Fruit fly (Drosophila melanogaster): ENCODE results near the gene CG32270.
A peak's percentile ranks its signal among the peaks of the same experiment; 100 is the strongest.

CG32270 gene

dm6 chr3L:3239033-3239752 lies 30.4 kb upstream of the CG32270 start, which contains the start of gene CG17746 (continued):
- no peak for TF ChIP-seq z (GFP tag; IDR thresholded peaks at IDR 0.05)
- peak; percentile 58 for TF ChIP-seq CG7987 (GFP tag; optimal IDR thresholded peaks at IDR 0.05)
- TF ChIP-seq CG7928 (GFP tag; optimal IDR thresholded peaks at IDR 0.05), result peak; percentile 41
- TF ChIP-seq Dll (GFP tag; IDR thresholded peaks at IDR 0.05; ENCODE audit: partially characterized antibody), result peak; percentile 57; the same call in 3 of the 4 replicates
- TF ChIP-seq vvl (GFP tag; IDR thresholded peaks at IDR 0.05), result peak; percentile 52
- peak; percentile 76 for TF ChIP-seq mam (GFP tag; optimal IDR thresholded peaks at IDR 0.05)
- no peak for TF ChIP-seq Jarid2 (GFP tag; optimal IDR thresholded peaks at IDR 0.05)
- TF ChIP-seq Xrp1 (GFP tag; IDR thresholded peaks at IDR 0.05), result peak; percentile 31; the same call in 1 of the 2 replicates
- TF ChIP-seq Rfx (GFP tag; IDR thresholded peaks at IDR 0.05), result peak; percentile 79
- TF ChIP-seq CG2120 (GFP tag; optimal IDR thresholded peaks at IDR 0.05), result peak; percentile 76
- peak; percentile 50 for TF ChIP-seq Scr (GFP tag; IDR thresholded peaks at IDR 0.05; ENCODE audit: partially characterized antibody)
- TF ChIP-seq fd96Cb (tag; optimal IDR thresholded peaks at IDR 0.05), result no peak
- peak; percentile 99 for TF ChIP-seq pzg (GFP tag; optimal IDR thresholded peaks at IDR 0.05)
- TF ChIP-seq kah (GFP tag; optimal IDR thresholded peaks at IDR 0.05), result no peak
- peak; percentile 62 for TF ChIP-seq lilli (GFP tag; optimal IDR thresholded peaks at IDR 0.05)
- TF ChIP-seq repo (GFP tag; optimal IDR thresholded peaks at IDR 0.05), result peak; percentile 32
- TF ChIP-seq sqz (GFP tag; optimal IDR thresholded peaks at IDR 0.05), result peak; percentile 81
- TF ChIP-seq CG31365 (tag; optimal IDR thresholded peaks at IDR 0.05), result peak; percentile 35
- TF ChIP-seq CG13624 (GFP tag; optimal IDR thresholded peaks at IDR 0.05), result peak; percentile 77
- peak; percentile 63 for TF ChIP-seq dm (GFP tag; optimal IDR thresholded peaks at IDR 0.05)
- TF ChIP-seq rib (GFP tag; IDR thresholded peaks at IDR 0.05), result no peak
- peak; percentile 56 for TF ChIP-seq Bdp1 (GFP tag; optimal IDR thresholded peaks at IDR 0.05)
- peak; percentile 74 for TF ChIP-seq MESR4 (GFP tag; optimal IDR thresholded peaks at IDR 0.05)
- peak; percentile 32 for TF ChIP-seq CG12391 (tag; optimal IDR thresholded peaks at IDR 0.05)
- peak; percentile 86 for TF ChIP-seq CG15514 (GFP tag; optimal IDR thresholded peaks at IDR 0.05)
- peak in 1 of 2 experiments; percentile 63 for TF ChIP-seq Pdp1 (GFP tag; optimal IDR thresholded peaks at IDR 0.05)
- peak; percentile 99 for TF ChIP-seq E2f2 (GFP tag; IDR thresholded peaks at IDR 0.05)
- TF ChIP-seq CG5953 (GFP tag; IDR thresholded peaks at IDR 0.05), result no peak
- TF ChIP-seq ftz-f1 (GFP tag; optimal IDR thresholded peaks at IDR 0.05), result peak; percentile 72
- TF ChIP-seq CG30403 (GFP tag; optimal IDR thresholded peaks at IDR 0.05), result peak; percentile 60
- no peak for TF ChIP-seq CG6854 (GFP tag; optimal IDR thresholded peaks at IDR 0.05)
- peak; percentile 41 for TF ChIP-seq Max (GFP tag; optimal IDR thresholded peaks at IDR 0.05)
- TF ChIP-seq CG13287 (GFP tag; IDR thresholded peaks at IDR 0.05; ENCODE audit: partially characterized antibody), result peak; percentile 72
- peak; percentile 42 for TF ChIP-seq CG4854 (GFP tag; optimal IDR thresholded peaks at IDR 0.05)
- TF ChIP-seq ERR (GFP tag; optimal IDR thresholded peaks at IDR 0.05), result peak; percentile 50
- 0 out of 2 replicates have a peak, but pooled peaks have one; percentile 9 for TF ChIP-seq H2.0 (GFP tag; IDR thresholded peaks at IDR 0.05)
- no peak for TF ChIP-seq mirr (GFP tag; optimal IDR thresholded peaks at IDR 0.05)
- TF ChIP-seq CG17912 (GFP tag; optimal IDR thresholded peaks at IDR 0.05), result peak; percentile 69
- peak; percentile 9 for TF ChIP-seq NfI (GFP tag; optimal IDR thresholded peaks at IDR 0.05)
- peak; percentile 30; the same call in 2 of the 3 replicates for TF ChIP-seq ci (GFP tag; IDR thresholded peaks at IDR 0.05)
- TF ChIP-seq Fer1 (GFP tag; optimal IDR thresholded peaks at IDR 0.05), result peak; percentile 46
- TF ChIP-seq Hand (GFP tag; optimal IDR thresholded peaks at IDR 0.05), result no peak
- peak; percentile 34 for TF ChIP-seq Antp (GFP tag; optimal IDR thresholded peaks at IDR 0.05)
- TF ChIP-seq CG2199 (GFP tag; IDR thresholded peaks at IDR 0.05), result no peak
- TF ChIP-seq CG8924 (tag; optimal IDR thresholded peaks at IDR 0.05), result peak; percentile 10
- TF ChIP-seq Xbp1 (GFP tag; optimal IDR thresholded peaks at IDR 0.05), result peak; percentile 38
- TF ChIP-seq HHEX (GFP tag; optimal IDR thresholded peaks at IDR 0.05), result no peak
- TF ChIP-seq hbn (GFP tag; IDR thresholded peaks at IDR 0.05; ENCODE audit: partially characterized antibody), result 0 out of 2 replicates have a peak, but pooled peaks have one; percentile 32
- no peak for TF ChIP-seq Usf (GFP tag; optimal IDR thresholded peaks at IDR 0.05)
